Fruit fly (Drosophila melanogaster) whole organism, embryonic: ENCODE measurements around the gene CG45072.

Experiments used
- B-H2 ChIP-seq: fragments of 200-800 bp; sonication (Bioruptor generic); optimal IDR thresholded peaks from 2 replicates; lab custom pipeline; 2018; ENCODE audit warnings: missing biosample characterization, mild to moderate bottlenecking, missing genetic modification characterization
- CG1024 ChIP-seq: fragments of 200-800 bp; sonication (Bioruptor generic); IDR thresholded peaks from 2 replicates; pipeline ENCODE4 v1.3.6; 2022; ENCODE audit warnings: missing biosample characterization, missing genetic modification characterization
- CG10654 ChIP-seq: fragments of 200-800 bp; sonication (Bioruptor generic); optimal IDR thresholded peaks from 2 replicates; lab custom pipeline; 2016; ENCODE audit warnings: missing biosample characterization, missing genetic modification characterization
- CG11560 ChIP-seq: fragments of 200-800 bp; sonication (Bioruptor generic); IDR thresholded peaks from 3 replicates; pipeline ENCODE4 v1.3.6; 2022; ENCODE audit warnings: missing biosample characterization, missing genetic modification characterization
- CG11696 ChIP-seq: fragments of 200-800 bp; sonication (Bioruptor generic); IDR thresholded peaks from 2 replicates; pipeline ENCODE4 v1.3.6; 2022; ENCODE audit warnings: missing biosample characterization, missing genetic modification characterization
- CG11723 ChIP-seq: fragments of 200-800 bp; sonication (Bioruptor generic); optimal IDR thresholded peaks from 2 replicates; lab custom pipeline; 2017; ENCODE audit warnings: missing biosample characterization, mild to moderate bottlenecking, missing genetic modification characterization
- CG12391 ChIP-seq: fragments of 200-800 bp; sonication (Bioruptor generic); optimal IDR thresholded peaks from 3 replicates; lab custom pipeline; 2018; ENCODE audit warnings: missing biosample characterization, mild to moderate bottlenecking, missing genetic modification characterization, moderate library complexity
- CG13287 ChIP-seq: fragments of 200-800 bp; sonication (Bioruptor generic); IDR thresholded peaks from 2 replicates; pipeline ENCODE4 v1.3.6; 2022; ENCODE audit warnings: missing biosample characterization, missing genetic modification characterization; ENCODE audit not compliant: partially characterized antibody
- CG13296 ChIP-seq: fragments of 200-800 bp; sonication (Bioruptor generic); optimal IDR thresholded peaks from 3 replicates; lab custom pipeline; 2018; ENCODE audit warnings: missing biosample characterization, mild to moderate bottlenecking, missing genetic modification characterization
- CG16813 ChIP-seq: fragments of 200-800 bp; sonication (Bioruptor generic); IDR thresholded peaks from 3 replicates; pipeline ENCODE4 v1.3.6; 2022; ENCODE audit warnings: missing biosample characterization, missing genetic modification characterization; ENCODE audit not compliant: partially characterized antibody
- CG2199 ChIP-seq: fragments of 200-800 bp; sonication (Bioruptor generic); IDR thresholded peaks from 3 replicates; pipeline ENCODE4 v1.3.6; 2022; ENCODE audit warnings: missing biosample characterization, missing genetic modification characterization
- CG31441 ChIP-seq: fragments of 200-800 bp; sonication (Bioruptor generic); IDR thresholded peaks from 2 replicates; pipeline ENCODE4 v1.3.6; 2022; ENCODE audit warnings: missing biosample characterization, missing genetic modification characterization
- CG3407 ChIP-seq: fragments of 200-800 bp; sonication (Bioruptor generic); optimal IDR thresholded peaks from 2 replicates; lab custom pipeline; 2018; ENCODE audit warnings: missing biosample characterization, mild to moderate bottlenecking, missing genetic modification characterization
- CG34376 ChIP-seq: fragments of 200-800 bp; sonication (Bioruptor generic); optimal IDR thresholded peaks from 2 replicates; lab custom pipeline; 2018; ENCODE audit warnings: missing biosample characterization, mild to moderate bottlenecking, missing genetic modification characterization
- CG43689 ChIP-seq: fragments of 200-800 bp; sonication (Bioruptor generic); IDR thresholded peaks from 2 replicates; pipeline ENCODE4 v1.3.6; 2022; ENCODE audit warnings: missing biosample characterization, missing genetic modification characterization
- CG5953 ChIP-seq: fragments of 200-800 bp; sonication (Bioruptor generic); IDR thresholded peaks from 2 replicates; pipeline ENCODE4 v1.3.6; 2022; ENCODE audit warnings: missing biosample characterization, missing genetic modification characterization
- CG6272 ChIP-seq: fragments of 200-800 bp; sonication (Bioruptor generic); IDR thresholded peaks from 2 replicates; pipeline ENCODE4 v1.3.6; 2022; ENCODE audit warnings: missing biosample characterization, missing genetic modification characterization
- CG6654 ChIP-seq: fragments of 200-800 bp; sonication (Bioruptor generic); optimal IDR thresholded peaks from 2 replicates; lab custom pipeline; 2017; ENCODE audit warnings: missing biosample characterization, mild to moderate bottlenecking, missing genetic modification characterization
- CG8290 ChIP-seq, 3 experiments: fragments of 200-800 bp; sonication (Bioruptor generic); optimal IDR thresholded peaks; 2 replicates each; lab custom pipeline; 2016 to 2019; ENCODE audit warnings: missing biosample characterization in 3 of 3, missing genetic modification characterization in 3 of 3, mild to moderate bottlenecking in 2 of 3, moderate library complexity in 1 of 3
- CTCF ChIP-seq: fragments of 200-800 bp; sonication (Bioruptor generic); optimal IDR thresholded peaks from 2 replicates; lab custom pipeline; 2017; ENCODE audit warnings: missing biosample characterization, mild to moderate bottlenecking, missing genetic modification characterization, moderate library complexity
- D ChIP-seq, 2 experiments: fragments of 200-800 bp in 1 of 2; fragments of >200 bp in 1 of 2; sonication (Bioruptor generic) in 1 of 2; optimal IDR thresholded peaks; 2 replicates in 1 of 2; 3 replicates in 1 of 2; lab custom pipeline; 2017; ENCODE audit warnings: mild to moderate bottlenecking in 1 of 2, missing biosample characterization in 1 of 2, missing genetic modification characterization in 1 of 2, missing genetic modification reagents in 1 of 2
- D19B ChIP-seq: fragments of 200-800 bp; sonication (Bioruptor generic); optimal IDR thresholded peaks from 2 replicates; lab custom pipeline; 2017; ENCODE audit warnings: missing biosample characterization, mild to moderate bottlenecking, missing genetic modification characterization
- Dbx ChIP-seq: fragments of 200-800 bp; sonication (Bioruptor generic); IDR thresholded peaks from 3 replicates; pipeline ENCODE4 v1.3.6; 2022; ENCODE audit warnings: missing biosample characterization, missing genetic modification characterization
- Doc3 ChIP-seq: fragments of 200-800 bp; sonication (Bioruptor generic); IDR thresholded peaks from 3 replicates; pipeline ENCODE4 v1.3.6; 2022; ENCODE audit warnings: missing biosample characterization, missing genetic modification characterization; ENCODE audit not compliant: partially characterized antibody
- Dref ChIP-seq: fragments of 200-800 bp; sonication (Bioruptor generic); IDR thresholded peaks from 2 replicates; pipeline ENCODE4 v1.3.6; 2022; ENCODE audit warnings: missing biosample characterization, missing genetic modification characterization
- Elba2 ChIP-seq: fragments of 200-800 bp; sonication (Bioruptor generic); optimal IDR thresholded peaks from 3 replicates; lab custom pipeline; 2016; ENCODE audit warnings: missing biosample characterization, missing genetic modification characterization
- HHEX ChIP-seq: fragments of 200-800 bp; sonication (Bioruptor generic); optimal IDR thresholded peaks from 3 replicates; lab custom pipeline; 2017; ENCODE audit warnings: missing biosample characterization, mild to moderate bottlenecking, missing genetic modification characterization, missing genetic modification reagents
- Hand ChIP-seq: fragments of 200-800 bp; sonication (Bioruptor generic); optimal IDR thresholded peaks from 2 replicates; lab custom pipeline; 2017; ENCODE audit warnings: mild to moderate bottlenecking, missing biosample characterization, missing genetic modification reagents, missing genetic modification characterization
- Hr78 ChIP-seq, 2 experiments: fragments of 200-800 bp in 1 of 2; fragments of >200 bp in 1 of 2; sonication (Bioruptor generic) in 1 of 2; optimal IDR thresholded peaks; 2 replicates each; lab custom pipeline; 2017 to 2019; ENCODE audit warnings: missing biosample characterization in 2 of 2, missing genetic modification characterization in 2 of 2, mild to moderate bottlenecking in 1 of 2, moderate library complexity in 1 of 2
- Neu2 ChIP-seq: fragments of 200-800 bp; sonication (Bioruptor generic); optimal IDR thresholded peaks from 3 replicates; lab custom pipeline; 2016; ENCODE audit warnings: missing biosample characterization, missing genetic modification characterization, borderline replicate concordance
- Stat92E ChIP-seq, 3 experiments: fragments of >200 bp in 2 of 3; fragments of 200-800 bp in 1 of 3; sonication (Bioruptor generic) in 1 of 3; optimal IDR thresholded peaks; 2 replicates each; lab custom pipeline; 2017 to 2019; ENCODE audit warnings: missing biosample characterization in 3 of 3, missing genetic modification characterization in 3 of 3, mild to moderate bottlenecking in 1 of 3, moderate library complexity in 1 of 3
- Taf1 ChIP-seq: fragments of 200-800 bp; sonication (Bioruptor generic); IDR thresholded peaks from 2 replicates; pipeline ENCODE4 v1.3.6; 2022; ENCODE audit warnings: missing biosample characterization, missing genetic modification characterization
- amos ChIP-seq: fragments of 200-800 bp; sonication (Bioruptor generic); IDR thresholded peaks from 2 replicates; pipeline ENCODE4 v1.3.6; 2022; ENCODE audit warnings: missing biosample characterization, missing genetic modification characterization; ENCODE audit not compliant: partially characterized antibody
- ase ChIP-seq: fragments of 200-800 bp; sonication (Bioruptor generic); IDR thresholded peaks from 3 replicates; pipeline ENCODE4 v1.3.6; 2022; ENCODE audit warnings: missing biosample characterization, missing genetic modification characterization
- bab2 ChIP-seq: fragments of 200-800 bp; sonication (Bioruptor generic); optimal IDR thresholded peaks from 2 replicates; lab custom pipeline; 2016; ENCODE audit warnings: missing biosample characterization, missing genetic modification characterization
- bigmax ChIP-seq: fragments of 200-800 bp; sonication (Bioruptor generic); optimal IDR thresholded peaks from 2 replicates; lab custom pipeline; 2018; ENCODE audit warnings: missing biosample characterization, mild to moderate bottlenecking, missing genetic modification characterization
- bowl ChIP-seq: fragments of 200-800 bp; sonication (Bioruptor generic); IDR thresholded peaks from 2 replicates; pipeline ENCODE4 v1.3.6; 2022; ENCODE audit warnings: missing biosample characterization, missing genetic modification characterization
- cas ChIP-seq: fragments of 200-800 bp; sonication (Bioruptor generic); IDR thresholded peaks from 2 replicates; pipeline ENCODE4 v1.3.6; 2022; ENCODE audit warnings: missing biosample characterization, missing genetic modification characterization
- cato ChIP-seq: fragments of 200-800 bp; sonication (Bioruptor generic); optimal IDR thresholded peaks from 2 replicates; lab custom pipeline; 2016; ENCODE audit warnings: missing biosample characterization, missing genetic modification characterization, borderline replicate concordance
- ci ChIP-seq: fragments of 200-800 bp; sonication (Bioruptor generic); IDR thresholded peaks from 3 replicates; pipeline ENCODE4 v1.3.6; 2022; ENCODE audit warnings: missing biosample characterization, missing genetic modification characterization
- crc ChIP-seq: fragments of 200-800 bp; sonication (Bioruptor generic); optimal IDR thresholded peaks from 2 replicates; lab custom pipeline; 2016; ENCODE audit warnings: missing biosample characterization, missing genetic modification characterization
- dan ChIP-seq: fragments of 200-800 bp; sonication (Bioruptor generic); IDR thresholded peaks from 2 replicates; pipeline ENCODE4 v1.3.6; 2022; ENCODE audit warnings: missing biosample characterization, missing genetic modification characterization
- fru ChIP-seq: fragments of >200 bp; optimal IDR thresholded peaks from 2 replicates; lab custom pipeline; 2017
- grn ChIP-seq: fragments of 200-800 bp; sonication (Bioruptor generic); optimal IDR thresholded peaks from 3 replicates; lab custom pipeline; 2017; ENCODE audit warnings: missing biosample characterization, missing genetic modification characterization
- hb ChIP-seq: fragments of 200-800 bp; sonication (Bioruptor generic); IDR thresholded peaks from 3 replicates; pipeline ENCODE4 v1.3.6; 2022; ENCODE audit warnings: missing biosample characterization, missing genetic modification characterization; ENCODE audit not compliant: partially characterized antibody
- insv ChIP-seq, 2 experiments: fragments of 200-800 bp; sonication (Bioruptor generic); optimal IDR thresholded peaks; 3 replicates each; lab custom pipeline; 2016 to 2018; ENCODE audit warnings: missing biosample characterization in 2 of 2, missing genetic modification characterization in 2 of 2
- knrl ChIP-seq: fragments of 200-800 bp; sonication (Bioruptor generic); IDR thresholded peaks from 3 replicates; pipeline ENCODE4 v1.3.6; 2022; ENCODE audit warnings: missing biosample characterization, missing genetic modification characterization; ENCODE audit not compliant: partially characterized antibody
- phol ChIP-seq: fragments of 200-800 bp; sonication (Bioruptor generic); optimal IDR thresholded peaks from 3 replicates; lab custom pipeline; 2018; ENCODE audit warnings: missing biosample characterization, mild to moderate bottlenecking, missing genetic modification characterization, moderate library complexity
- rib ChIP-seq: fragments of 200-800 bp; sonication (Bioruptor generic); IDR thresholded peaks from 2 replicates; pipeline ENCODE4 v1.3.6; 2022; ENCODE audit warnings: missing biosample characterization, missing genetic modification characterization
- tup ChIP-seq: fragments of 200-800 bp; sonication (Bioruptor generic); optimal IDR thresholded peaks from 2 replicates; lab custom pipeline; 2016; ENCODE audit warnings: missing biosample characterization, mild to moderate bottlenecking, missing genetic modification characterization, moderate library complexity
- yki ChIP-seq: fragments of >200 bp; optimal IDR thresholded peaks from 3 replicates; lab custom pipeline; 2018

CG45072 gene

dm6 chr3R:30153864-30154263, 30.8 kb upstream of the CG45072 start (continued):
- TF ChIP-seq grn (GFP tag; lab: Kevin White, UChicago) (no peak), knrl (GFP tag; lab: Robert Waterston, UW) (peak; percentile 14; the same call in 1 of the 3 replicates), CG6654 (GFP tag; lab: Kevin White, UChicago) (peak; percentile 98), dan (GFP tag; lab: Robert Waterston, UW) (no peak), yki (no peak), insv (GFP tag; optimal IDR thresholded peaks at IDR 0.05; lab: Kevin White, UChicago) (peak in 1 of 2 experiments; percentile 71), HHEX (GFP tag; lab: Kevin White, UChicago) (no peak), bigmax (GFP tag; lab: Kevin White, UChicago) (no peak), fru (lab: Kevin White, UChicago) (no peak), Hand (GFP tag; lab: Kevin White, UChicago) (no peak), CG6272 (no peak), B-H2 (GFP tag; lab: Kevin White, UChicago) (no peak), CG16813 (GFP tag; lab: Robert Waterston, UW) (0 out of 3 replicates have a peak, but pooled peaks have one; percentile 29), Doc3 (GFP tag; lab: Robert Waterston, UW) (no peak), CG5953 (no peak), CG11560 (no peak), Stat92E (GFP tag; optimal IDR thresholded peaks at IDR 0.05; lab: Kevin White, UChicago) (no peak), CG13287 (GFP tag; lab: Robert Waterston, UW) (no peak), CG13296 (GFP tag; lab: Kevin White, UChicago) (no peak), D19B (GFP tag; lab: Kevin White, UChicago) (no peak), tup (GFP tag; lab: Kevin White, UChicago) (no peak), amos (GFP tag; lab: Robert Waterston, UW) (peak; percentile 18; the same call in 1 of the 2 replicates), CG31441 (GFP tag; lab: Robert Waterston, UW) (no peak), CG11696 (no peak), rib (GFP tag; lab: Robert Waterston, UW) (no peak), phol (tag; lab: Kevin White, UChicago) (no peak), Dbx (GFP tag; lab: Robert Waterston, UW) (no peak), hb (no peak), cato (GFP tag; lab: Kevin White, UChicago) (no peak), CG3407 (GFP tag; lab: Kevin White, UChicago) (no peak), CG34376 (GFP tag; lab: Kevin White, UChicago) (no peak), D (optimal IDR thresholded peaks at IDR 0.05; lab: Kevin White, UChicago) (no peak), D (GFP tag; optimal IDR thresholded peaks at IDR 0.05; lab: Kevin White, UChicago) (no peak), CTCF (peak; percentile 53), crc (GFP tag; lab: Kevin White, UChicago) (no peak), Dref (GFP tag; lab: Robert Waterston, UW) (no peak), Hr78 (GFP tag; optimal IDR thresholded peaks at IDR 0.05; lab: Kevin White, UChicago) (peak in 1 of 2 experiments; percentile 17), CG8290 (GFP tag; optimal IDR thresholded peaks at IDR 0.05; lab: Kevin White, UChicago) (no peak), CG8290 (tag; optimal IDR thresholded peaks at IDR 0.05; lab: Kevin White, UChicago) (peak in 1 of 2 experiments; percentile 47), ase (GFP tag; lab: Robert Waterston, UW) (no peak), CG2199 (GFP tag; lab: Robert Waterston, UW) (peak; percentile 90), CG12391 (no peak), bab2 (GFP tag; lab: Kevin White, UChicago) (no peak), Taf1 (GFP tag; lab: Robert Waterston, UW) (no peak), bowl (no peak), CG1024 (GFP tag; lab: Robert Waterston, UW) (no peak), CG43689 (GFP tag; lab: Robert Waterston, UW) (no peak), CG10654 (GFP tag; lab: Kevin White, UChicago) (no peak), Neu2 (GFP tag; lab: Kevin White, UChicago) (no peak), Elba2 (peak; percentile 81), CG11723 (GFP tag; lab: Kevin White, UChicago) (no peak), cas (GFP tag; lab: Robert Waterston, UW) (no peak), ci (GFP tag; lab: Robert Waterston, UW) (0 out of 3 replicates have a peak, but pooled peaks have one; percentile 9)
